Fruit fly (Drosophila melanogaster): ENCODE results near the gene CG31954.

CG31954 gene

dm6 chr2L:3477057-3477755 is 32.7 kb downstream of the CG31954 start (continued):
- TF ChIP-seq tll (GFP tag; optimal IDR thresholded peaks at IDR 0.05) (no peak), CG2712 (tag; optimal IDR thresholded peaks at IDR 0.05) (peak; percentile 46), Camta (GFP tag; optimal IDR thresholded peaks at IDR 0.05) (no peak), nmo (GFP tag; optimal IDR thresholded peaks at IDR 0.05) (peak; percentile 46), CG4707 (GFP tag; optimal IDR thresholded peaks at IDR 0.05) (no peak), CG14441 (GFP tag; IDR thresholded peaks at IDR 0.05) (no peak), pros (GFP tag; optimal IDR thresholded peaks at IDR 0.05) (no peak), CG10654 (GFP tag; optimal IDR thresholded peaks at IDR 0.05) (peak; percentile 13), Max (GFP tag; optimal IDR thresholded peaks at IDR 0.05) (peak; percentile 7), Antp (GFP tag; optimal IDR thresholded peaks at IDR 0.05) (no peak), CG16815 (GFP tag; optimal IDR thresholded peaks at IDR 0.05) (peak; percentile 44), CG15269 (tag; optimal IDR thresholded peaks at IDR 0.05) (peak; percentile 22), CG9876 (GFP tag; optimal IDR thresholded peaks at IDR 0.05) (no peak), CG17612 (GFP tag; IDR thresholded peaks at IDR 0.05) (no peak), gcm (GFP tag; optimal IDR thresholded peaks at IDR 0.05) (no peak), Dp (GFP tag; optimal IDR thresholded peaks at IDR 0.05) (no peak), ham (GFP tag; IDR thresholded peaks at IDR 0.05) (no peak), H15 (GFP tag; IDR thresholded peaks at IDR 0.05) (no peak), sens-2 (GFP tag; IDR thresholded peaks at IDR 0.05) (no peak), Hr51 (GFP tag; optimal IDR thresholded peaks at IDR 0.05) (peak in 1 of 2 experiments; percentile 38), CG2199 (GFP tag; IDR thresholded peaks at IDR 0.05) (no peak), CG6854 (GFP tag; optimal IDR thresholded peaks at IDR 0.05) (no peak), CG6765 (GFP tag; optimal IDR thresholded peaks at IDR 0.05) (no peak), fd96Cb (tag; optimal IDR thresholded peaks at IDR 0.05) (peak; percentile 19), sob (GFP tag; IDR thresholded peaks at IDR 0.05) (0 out of 2 replicates have a peak, but pooled peaks have one; percentile 15), br (optimal IDR thresholded peaks at IDR 0.05) (no peak), pan (optimal IDR thresholded peaks at IDR 0.05) (peak in 1 of 2 experiments; percentile 11), pan (GFP tag; optimal IDR thresholded peaks at IDR 0.05 in 1 of 2, IDR thresholded peaks at IDR 0.05 in 1 of 2) (no peak), CG6175 (GFP tag; IDR thresholded peaks at IDR 0.05) (no peak), CG18764 (GFP tag; optimal IDR thresholded peaks at IDR 0.05) (no peak), CG1233 (GFP tag; optimal IDR thresholded peaks at IDR 0.05) (peak; percentile 16), CG4820 (GFP tag; optimal IDR thresholded peaks at IDR 0.05) (no peak), CG3995 (GFP tag; optimal IDR thresholded peaks at IDR 0.05) (no peak), CG10462 (GFP tag; optimal IDR thresholded peaks at IDR 0.05) (no peak), so (GFP tag; IDR thresholded peaks at IDR 0.05) (no peak), sim (GFP tag; IDR thresholded peaks at IDR 0.05) (no peak), Trl (optimal IDR thresholded peaks at IDR 0.05) (no peak), Trl (GFP tag; optimal IDR thresholded peaks at IDR 0.05) (no peak), tin (GFP tag; optimal IDR thresholded peaks at IDR 0.05) (peak; percentile 33), Hr3 (GFP tag; optimal IDR thresholded peaks at IDR 0.05) (no peak), Abd-B (GFP tag; optimal IDR thresholded peaks at IDR 0.05) (peak; percentile 15), CG17361 (GFP tag; IDR thresholded peaks at IDR 0.05) (peak; percentile 47; the same call in 1 of the 3 replicates), gsb (GFP tag; IDR thresholded peaks at IDR 0.05) (no peak), YL-1 (GFP tag; optimal IDR thresholded peaks at IDR 0.05) (no peak), Meics (GFP tag; optimal IDR thresholded peaks at IDR 0.05) (peak; percentile 51), Atf6 (GFP tag; IDR thresholded peaks at IDR 0.05) (no peak), Spps (tag; optimal IDR thresholded peaks at IDR 0.05) (no peak), gem (tag; optimal IDR thresholded peaks at IDR 0.05) (peak; percentile 64), CG4730 (GFP tag; IDR thresholded peaks at IDR 0.05) (no peak), Hr78 (GFP tag; optimal IDR thresholded peaks at IDR 0.05) (no peak), esg (GFP tag; conservative IDR thresholded peaks at IDR 0.05) (0 out of 2 replicates have a peak, but pooled peaks have one; percentile 6)
